Worm (Caenorhabditis elegans) whole organism, midembryonic: ENCODE data around the gene rdl-1.
A peak's percentile ranks its signal among the peaks of the same experiment; 100 is the strongest.

ENCODE experiments used
- T22C8.4 ChIP-seq: fragments of 200-800 bp; sonication (Bioruptor generic); IDR thresholded peaks from 2 replicates; pipeline ENCODE4 v1.3.6; 2022; ENCODE audit warnings: missing genetic modification characterization, missing compliant biosample characterization
- cog-1 ChIP-seq: sonication (generic microtip); optimal IDR thresholded peaks from 2 replicates; lab custom pipeline; 2016; ENCODE audit warnings: missing genetic modification characterization, missing compliant biosample characterization
- flt-1 ChIP-seq: fragments of 200-800 bp; sonication (Bioruptor generic); IDR thresholded peaks from 2 replicates; pipeline ENCODE4 v1.3.6; 2022; ENCODE audit warnings: missing genetic modification characterization, missing compliant biosample characterization
- klf-2 ChIP-seq: fragments of 200-800 bp; sonication (Bioruptor generic); conservative IDR thresholded peaks from 2 replicates; pipeline ENCODE4 v1.3.6; 2022; ENCODE audit warnings: missing genetic modification reagents, missing genetic modification characterization, missing compliant biosample characterization
- ref-1 ChIP-seq: fragments of 200-800 bp; sonication (Bioruptor generic); conservative IDR thresholded peaks from 2 replicates; pipeline ENCODE4 v1.3.6; 2022; ENCODE audit warnings: missing genetic modification reagents, missing genetic modification characterization, missing compliant biosample characterization
- tab-1 ChIP-seq: fragments of 200-800 bp; sonication (Bioruptor generic); IDR thresholded peaks from 2 replicates; pipeline ENCODE4 v1.3.6; 2022; ENCODE audit warnings: missing genetic modification characterization, missing compliant biosample characterization
- ztf-29 ChIP-seq: fragments of 200-800 bp; sonication (Bioruptor generic); IDR thresholded peaks from 2 replicates; pipeline ENCODE4 v1.3.6; 2022; ENCODE audit warnings: missing genetic modification reagents, missing genetic modification characterization, missing compliant biosample characterization

DNA sequence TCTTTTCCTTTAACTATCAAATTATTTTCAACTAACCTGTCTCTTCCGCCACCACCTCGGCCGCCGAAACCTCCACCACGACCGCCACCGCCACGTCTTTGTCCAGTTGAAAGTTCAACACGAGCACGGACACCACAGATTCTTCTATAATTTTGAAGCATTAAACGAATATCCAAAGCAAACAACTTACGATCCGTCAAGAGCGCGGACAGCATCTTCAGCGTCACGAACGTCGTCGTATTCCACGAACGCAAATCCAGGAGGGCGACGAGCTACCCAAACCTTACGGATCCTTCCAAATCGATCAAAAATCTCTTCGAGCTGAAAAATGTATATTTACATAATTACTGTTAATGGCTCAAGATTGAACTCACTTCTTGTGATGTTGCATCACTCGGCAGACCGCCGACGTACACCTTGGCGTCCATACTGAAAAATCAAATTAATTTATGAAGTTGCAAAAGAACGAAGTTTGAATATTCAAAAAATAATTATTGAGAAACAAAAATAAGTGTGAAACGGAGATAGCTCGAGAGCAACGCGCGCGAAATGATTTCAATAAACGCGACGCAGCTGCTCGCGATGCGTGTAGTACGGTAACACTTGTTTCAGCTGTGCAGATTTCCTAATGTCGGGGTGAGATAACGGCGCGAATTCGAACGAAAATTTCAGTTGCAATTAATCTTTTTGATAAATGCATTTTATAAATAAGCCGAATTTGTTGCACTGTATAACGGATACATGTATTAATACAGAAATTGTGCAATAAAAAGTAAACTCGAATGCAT lies 20.9 kb upstream of the rdl-1 start, which contains the start of gene rsp-6:
- TF ChIP-seq flt-1 (GFP tag; lab: Robert Waterston, UW), result peak; percentile 67; the same call in 1 of the 2 replicates
- no peak for TF ChIP-seq ztf-29
- TF ChIP-seq tab-1 (GFP tag; lab: Robert Waterston, UW), result no peak
- TF ChIP-seq ref-1 (GFP tag; lab: Robert Waterston, UW), result no peak
- no peak for TF ChIP-seq klf-2
- TF ChIP-seq T22C8.4 (GFP tag; lab: Robert Waterston, UW), result no peak
- peak; percentile 73 for TF ChIP-seq cog-1 (tag; lab: Kevin White, UChicago)
